Worm (Caenorhabditis elegans): Measurements from ENCODE around the gene F58F9.9.

DNA sequence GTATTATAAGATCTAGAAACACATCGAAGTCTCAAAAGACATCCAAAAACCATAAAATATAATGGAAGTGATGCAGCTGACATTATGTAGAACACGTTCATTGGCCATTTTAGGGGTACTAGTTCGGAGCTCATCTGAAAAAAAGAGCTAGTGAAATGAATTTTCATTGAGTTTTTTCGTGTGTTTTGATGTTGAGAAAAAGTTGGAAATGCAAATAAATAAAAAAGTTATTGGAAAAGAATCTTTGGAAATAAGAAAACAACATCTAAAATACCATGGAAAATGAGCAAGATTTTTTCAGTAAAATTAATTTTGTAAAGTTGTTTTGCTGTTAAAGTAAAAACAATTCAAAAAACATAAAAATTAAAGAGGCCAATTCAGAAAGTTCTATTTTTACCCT is 50.6 kb downstream of the F58F9.9 start, which contains the start of gene srv-24:
- TF ChIP-seq egl-27 (tag; optimal IDR thresholded peaks at IDR 0.05): no peak
- no peak for TF ChIP-seq elt-2 (tag; optimal IDR thresholded peaks at IDR 0.05)
- TF ChIP-seq ama-1 (optimal IDR thresholded peaks at IDR 0.05): no peak
